Worm (Caenorhabditis elegans): ENCODE results near the gene ztf-1.

ce11 chrIII:8767889-8768361, 24.2 kb downstream of the ztf-1 start, which contains the start of gene mtss-1:
- TF ChIP-seq daf-12 (tag; optimal IDR thresholded peaks at IDR 0.05) = no peak
- no peak for TF ChIP-seq nhr-76 (tag; optimal IDR thresholded peaks at IDR 0.05)
- no peak for TF ChIP-seq pqm-1 (tag; optimal IDR thresholded peaks at IDR 0.05)
- TF ChIP-seq ztf-4 (tag; optimal IDR thresholded peaks at IDR 0.05) = no peak
- TF ChIP-seq unc-62 (GFP tag; optimal IDR thresholded peaks at IDR 0.05) = no peak
- TF ChIP-seq zag-1 (tag; optimal IDR thresholded peaks at IDR 0.05) = no peak
- TF ChIP-seq fkh-10 (GFP tag; optimal IDR thresholded peaks at IDR 0.05) = no peak
- TF ChIP-seq ama-1 (optimal IDR thresholded peaks at IDR 0.05) = no peak
- no peak for TF ChIP-seq sea-2 (GFP tag; optimal IDR thresholded peaks at IDR 0.05)
